Fruit fly (Drosophila melanogaster): Measurements from ENCODE around the gene CG9727.

Gene CG9727

DNA sequence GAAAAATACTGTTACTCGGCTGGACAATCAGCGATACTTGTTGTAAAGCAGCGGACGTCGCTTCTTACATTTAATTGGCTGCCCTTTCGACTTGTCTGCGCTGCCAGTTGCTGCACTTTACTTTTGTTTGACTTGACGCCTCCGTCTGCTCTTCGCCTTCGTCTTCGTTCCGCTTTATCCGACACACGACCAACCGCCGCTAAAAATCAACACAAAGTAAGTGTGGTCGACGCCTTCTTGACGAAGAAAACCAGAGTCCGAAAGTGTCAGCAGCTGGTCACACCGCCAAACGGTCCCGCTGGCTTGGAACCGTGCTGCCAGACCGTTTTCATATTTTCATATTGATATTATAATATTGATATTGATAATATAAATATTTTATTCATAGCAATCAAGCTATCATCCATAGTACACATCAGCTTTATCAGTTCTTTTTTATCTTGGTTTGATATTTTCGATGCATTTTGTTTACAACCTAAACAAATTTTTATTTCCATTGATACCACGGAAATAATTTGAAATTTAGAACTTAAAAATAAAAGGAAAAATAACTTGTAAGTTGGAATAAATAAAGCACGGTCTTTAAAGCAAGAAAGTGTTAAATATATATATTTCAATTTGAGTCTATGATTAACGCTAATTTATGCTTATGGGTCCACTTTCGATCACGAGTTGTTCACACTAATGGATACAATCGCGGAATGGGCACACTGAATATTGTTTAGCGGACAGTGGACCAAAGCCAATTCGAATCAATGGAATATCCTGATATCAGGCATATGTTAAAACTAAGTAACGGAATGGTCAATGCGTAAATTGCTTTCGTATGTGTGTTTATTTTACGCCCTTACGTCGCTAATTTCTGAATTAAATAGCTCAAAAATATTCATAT, 50.6 kb downstream of the CG9727 start, which contains the start of gene Dmtn (continued):
- peak; percentile 23 for TF ChIP-seq CG1602 (GFP tag; optimal IDR thresholded peaks at IDR 0.05)
- no peak for TF ChIP-seq tgo (GFP tag; IDR thresholded peaks at IDR 0.05)
- TF ChIP-seq CG4424 (GFP tag; optimal IDR thresholded peaks at IDR 0.05) = peak; percentile 38
- no peak for TF ChIP-seq Six4 (GFP tag; optimal IDR thresholded peaks at IDR 0.05)
- TF ChIP-seq Spps (tag; optimal IDR thresholded peaks at IDR 0.05) = no peak
- no peak for TF ChIP-seq Atf3 (GFP tag; optimal IDR thresholded peaks at IDR 0.05)
- TF ChIP-seq CG13775 (GFP tag; optimal IDR thresholded peaks at IDR 0.05) = peak; percentile 44
- no peak for TF ChIP-seq CG10366 (GFP tag; IDR thresholded peaks at IDR 0.05)
- no peak for TF ChIP-seq pnt (GFP tag; optimal IDR thresholded peaks at IDR 0.05)
- no peak for TF ChIP-seq CG6272 (GFP tag; IDR thresholded peaks at IDR 0.05)
- peak; percentile 22 for TF ChIP-seq CG2678 (tag; optimal IDR thresholded peaks at IDR 0.05)
- TF ChIP-seq bab2 (GFP tag; optimal IDR thresholded peaks at IDR 0.05) = no peak
- TF ChIP-seq pzg (GFP tag; optimal IDR thresholded peaks at IDR 0.05) = peak; percentile 70
- peak; percentile 41 for TF ChIP-seq ERR (GFP tag; optimal IDR thresholded peaks at IDR 0.05)
- no peak for TF ChIP-seq CG2202 (tag; optimal IDR thresholded peaks at IDR 0.05)
- no peak for TF ChIP-seq ttk (GFP tag; IDR thresholded peaks at IDR 0.05)
- no peak for TF ChIP-seq ssp (GFP tag; IDR thresholded peaks at IDR 0.05)
- peak; percentile 19 for TF ChIP-seq CG3163 (GFP tag; optimal IDR thresholded peaks at IDR 0.05)
- TF ChIP-seq CG11695 (GFP tag; IDR thresholded peaks at IDR 0.05) = no peak
- TF ChIP-seq esg (GFP tag; conservative IDR thresholded peaks at IDR 0.05) = no peak
- TF ChIP-seq CG18262 (tag; optimal IDR thresholded peaks at IDR 0.05) = peak; percentile 40
- TF ChIP-seq ken (GFP tag; IDR thresholded peaks at IDR 0.05) = no peak
- TF ChIP-seq Sry-β (GFP tag; optimal IDR thresholded peaks at IDR 0.05) = no peak
- TF ChIP-seq nom (GFP tag; optimal IDR thresholded peaks at IDR 0.05) = peak; percentile 49
- no peak for TF ChIP-seq tin (GFP tag; optimal IDR thresholded peaks at IDR 0.05)
- no peak for TF ChIP-seq sens-2 (GFP tag; IDR thresholded peaks at IDR 0.05)
- no peak for TF ChIP-seq Kr (GFP tag; optimal IDR thresholded peaks at IDR 0.05)
- no peak for TF ChIP-seq Aef1 (GFP tag; IDR thresholded peaks at IDR 0.05)
- peak; percentile 39 for TF ChIP-seq Fer1 (GFP tag; optimal IDR thresholded peaks at IDR 0.05)
- TF ChIP-seq CG11723 (GFP tag; optimal IDR thresholded peaks at IDR 0.05) = no peak
- TF ChIP-seq Jarid2 (GFP tag; optimal IDR thresholded peaks at IDR 0.05) = peak; percentile 95
- peak; percentile 93 for TF ChIP-seq HLHmδ (GFP tag; optimal IDR thresholded peaks at IDR 0.05)
- TF ChIP-seq zf30C (GFP tag; optimal IDR thresholded peaks at IDR 0.05) = no peak
- TF ChIP-seq Sin3A (optimal IDR thresholded peaks at IDR 0.05) = peak; percentile 33
- no peak for TF ChIP-seq ham (GFP tag; IDR thresholded peaks at IDR 0.05)
- peak; percentile 12 for TF ChIP-seq CG18619 (GFP tag; optimal IDR thresholded peaks at IDR 0.05)
- TF ChIP-seq CG17829 (tag; optimal IDR thresholded peaks at IDR 0.05) = no peak
- TF ChIP-seq mld (GFP tag; IDR thresholded peaks at IDR 0.05; ENCODE audit: partially characterized antibody) = no peak
- peak; percentile 80 for TF ChIP-seq Vsx1 (GFP tag; optimal IDR thresholded peaks at IDR 0.05)
- peak in 1 of 2 experiments; percentile 20 for TF ChIP-seq bsh (GFP tag; optimal IDR thresholded peaks at IDR 0.05)
- no peak for TF ChIP-seq E2f1 (GFP tag; IDR thresholded peaks at IDR 0.05)
- peak; percentile 68 for TF ChIP-seq Deaf1 (tag; optimal IDR thresholded peaks at IDR 0.05)
- TF ChIP-seq CG8388 (GFP tag; optimal IDR thresholded peaks at IDR 0.05) = peak; percentile 30
- TF ChIP-seq Drgx (GFP tag; IDR thresholded peaks at IDR 0.05) = no peak
- no peak for TF ChIP-seq CG5245 (GFP tag; optimal IDR thresholded peaks at IDR 0.05)
- TF ChIP-seq sna (GFP tag; IDR thresholded peaks at IDR 0.05; ENCODE audit: partially characterized antibody) = no peak
- no peak for TF ChIP-seq Ptx1 (GFP tag; IDR thresholded peaks at IDR 0.05)
- TF ChIP-seq CG11247 (GFP tag; IDR thresholded peaks at IDR 0.05) = no peak
- TF ChIP-seq Mad (GFP tag; optimal IDR thresholded peaks at IDR 0.05) = no peak
- TF ChIP-seq dan (GFP tag; IDR thresholded peaks at IDR 0.05) = no peak

Data from whole organism, embryonic.